Fruit fly (Drosophila melanogaster): Measurements from ENCODE around the gene CG1824.

The CG1824 gene

DNA sequence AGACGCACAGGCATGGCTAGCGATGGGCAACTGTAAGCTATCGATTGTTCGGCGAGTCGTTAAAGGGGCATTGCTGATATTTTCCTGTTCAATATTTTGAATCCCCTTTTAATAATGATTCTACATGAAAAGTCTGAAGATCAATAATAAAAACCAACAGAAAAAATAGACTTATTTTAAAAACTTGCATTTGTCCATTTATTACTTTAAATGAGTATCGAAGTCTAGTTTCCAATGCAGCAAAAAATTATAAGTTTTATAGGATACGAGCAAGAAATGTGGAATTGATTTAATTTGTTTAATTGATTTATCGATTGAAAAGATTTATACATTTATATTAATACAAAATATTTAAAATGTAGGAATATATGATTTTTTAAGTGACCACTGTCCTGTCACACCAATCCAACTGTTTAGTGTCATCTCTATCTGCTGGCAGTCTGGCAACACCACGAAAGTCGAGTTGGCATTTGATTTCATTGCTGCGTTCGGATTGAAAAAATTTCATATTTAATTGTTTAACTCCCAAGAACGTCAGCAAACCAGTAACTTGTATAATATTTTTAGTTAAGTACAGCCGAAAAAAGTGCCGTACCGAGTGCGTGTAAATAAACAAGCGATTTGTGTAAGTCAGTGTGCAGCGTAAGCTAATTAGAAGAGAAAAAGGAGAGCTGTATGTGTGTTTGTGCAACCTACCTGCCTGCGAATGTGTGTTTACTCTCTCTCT lies at the start of gene CG1824, which contains the start of gene Sec16:
TSS of gene CG1824 (minus strand) at position 15 of the 727 bp plus-strand sequence.
TSS of gene Sec16 (plus strand) at position 438 of the 727 bp plus-strand sequence.
- TF ChIP-seq CG17801 (GFP tag; optimal IDR thresholded peaks at IDR 0.05; ENCODE audit: partially characterized antibody), result no peak

DNA sequence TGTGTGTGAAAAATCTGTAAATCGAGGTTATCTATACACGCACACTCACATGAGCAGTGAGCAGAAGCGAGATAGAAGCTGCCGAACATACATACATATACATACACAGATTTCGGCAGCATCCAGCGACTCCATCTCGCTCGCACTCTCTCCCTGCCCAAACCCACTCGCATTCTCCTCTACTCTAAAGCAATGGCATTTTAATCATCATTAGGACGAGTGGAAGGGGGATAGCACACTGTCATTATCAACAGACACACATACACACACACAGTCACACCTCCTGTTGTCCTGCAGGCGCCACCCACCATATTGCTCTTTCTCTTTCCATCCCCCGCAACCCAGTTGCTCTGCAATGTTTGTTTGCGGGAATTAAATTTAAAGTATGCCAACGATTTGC lies 38.6 kb upstream of the CG1824 start:
- no peak for TF ChIP-seq CG17801 (GFP tag; optimal IDR thresholded peaks at IDR 0.05; ENCODE audit: partially characterized antibody)

DNA sequence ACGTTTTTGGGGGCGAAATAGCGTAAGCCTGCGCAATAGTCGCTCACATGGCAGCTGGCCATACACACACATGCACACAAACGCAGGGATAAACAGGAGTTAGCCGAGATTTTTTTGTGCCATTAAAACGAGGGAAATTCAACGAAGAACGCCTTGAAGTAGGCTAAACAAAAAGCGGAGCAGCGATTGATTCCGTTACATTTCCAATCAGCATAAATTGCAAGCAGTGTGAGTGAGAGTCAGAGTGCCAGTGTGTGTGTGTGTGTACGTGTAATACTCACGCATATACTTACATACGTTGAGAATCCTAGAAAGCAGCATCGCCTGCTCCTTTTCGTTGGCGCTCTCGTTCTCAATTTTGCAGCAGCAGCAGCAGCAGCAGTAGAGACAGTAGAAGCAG lies 37.8 kb upstream of the CG1824 start:
- no peak for TF ChIP-seq CG17801 (GFP tag; optimal IDR thresholded peaks at IDR 0.05; ENCODE audit: partially characterized antibody)

DNA sequence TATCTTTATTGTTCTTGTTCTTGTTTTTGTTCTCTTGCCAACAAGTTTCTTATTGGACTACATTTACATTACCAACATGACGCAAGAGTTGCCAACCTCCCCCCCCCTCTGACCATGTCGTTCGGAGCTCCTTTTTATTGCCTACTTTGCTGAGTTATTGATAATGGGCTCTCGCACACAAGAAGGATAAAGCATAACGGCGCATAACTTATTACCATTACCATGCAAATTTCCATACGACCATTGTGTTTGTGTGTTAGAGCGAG lies 36.7 kb upstream of the CG1824 start:
- TF ChIP-seq CG17801 (GFP tag; optimal IDR thresholded peaks at IDR 0.05; ENCODE audit: partially characterized antibody), result no peak

DNA sequence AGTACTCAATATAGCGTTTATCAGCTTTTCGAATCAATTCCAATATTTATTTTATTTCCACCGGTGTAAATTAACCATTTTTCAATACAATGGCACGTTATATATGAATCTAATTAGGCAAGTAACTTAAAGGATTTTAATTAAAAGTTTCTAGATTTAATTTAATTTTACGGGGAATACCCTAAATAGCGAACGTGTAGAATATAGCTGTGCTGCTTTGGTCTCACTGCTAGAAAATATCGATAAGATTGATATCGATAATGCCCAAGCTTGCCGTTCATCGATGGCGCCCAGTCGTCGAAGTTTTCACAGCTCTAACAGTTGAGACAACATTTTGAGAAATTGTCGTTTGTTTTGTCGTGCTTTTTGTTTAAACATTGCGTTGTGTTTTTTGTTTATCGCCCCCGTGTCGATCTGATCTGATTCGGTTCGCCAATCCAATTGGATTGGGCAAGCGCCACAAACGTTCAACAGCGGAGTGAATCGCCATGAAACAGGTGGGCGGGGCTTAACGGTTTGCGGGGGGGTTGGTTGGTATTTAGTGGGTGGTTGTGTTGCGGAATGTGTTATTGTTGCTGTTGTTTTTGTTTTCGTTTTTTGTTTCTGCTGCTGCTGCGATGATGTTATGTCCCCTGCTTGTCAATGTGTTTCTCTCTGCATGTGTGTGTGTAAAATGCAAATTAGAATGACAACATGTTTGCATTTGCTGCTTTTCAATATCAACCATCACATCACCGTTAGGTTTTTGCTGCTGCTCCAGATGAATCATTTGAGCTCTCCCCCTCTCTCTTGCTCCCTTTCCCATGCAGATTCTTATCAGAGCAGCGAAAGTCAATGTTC lies 36.1 kb upstream of the CG1824 start, which contains the start of gene Tomosyn:
TSS of gene Tomosyn (plus strand) at position 289 of the 840 bp plus-strand sequence.
- TF ChIP-seq CG17801 (GFP tag; optimal IDR thresholded peaks at IDR 0.05; ENCODE audit: partially characterized antibody), result peak; percentile 27

DNA sequence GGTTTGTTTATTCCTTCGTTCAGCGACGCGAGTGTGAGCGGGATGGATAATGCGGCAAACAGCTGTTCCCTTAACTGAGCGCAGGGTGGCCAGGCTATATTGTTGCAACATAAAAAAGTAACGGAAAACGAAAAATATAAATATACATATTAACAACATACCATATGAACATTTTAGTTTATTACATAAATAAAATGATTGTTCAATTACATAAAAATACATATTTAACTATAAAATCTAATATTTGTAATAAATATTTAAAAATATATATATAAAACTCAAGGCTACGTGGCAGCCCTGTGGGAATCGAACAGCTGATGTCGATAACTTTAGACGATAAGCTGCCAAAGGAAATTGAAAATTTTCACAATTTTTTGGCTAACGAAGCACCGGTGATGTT lies 34.1 kb upstream of the CG1824 start, which contains the start of the genes Aven and CG2540:
TSS of gene Aven (minus strand) at position 77 of the 400 bp plus-strand sequence.
TSS of gene CG2540 (plus strand) at position 315 of the 400 bp plus-strand sequence.
- peak; percentile 94 for TF ChIP-seq CG17801 (GFP tag; optimal IDR thresholded peaks at IDR 0.05; ENCODE audit: partially characterized antibody)

DNA sequence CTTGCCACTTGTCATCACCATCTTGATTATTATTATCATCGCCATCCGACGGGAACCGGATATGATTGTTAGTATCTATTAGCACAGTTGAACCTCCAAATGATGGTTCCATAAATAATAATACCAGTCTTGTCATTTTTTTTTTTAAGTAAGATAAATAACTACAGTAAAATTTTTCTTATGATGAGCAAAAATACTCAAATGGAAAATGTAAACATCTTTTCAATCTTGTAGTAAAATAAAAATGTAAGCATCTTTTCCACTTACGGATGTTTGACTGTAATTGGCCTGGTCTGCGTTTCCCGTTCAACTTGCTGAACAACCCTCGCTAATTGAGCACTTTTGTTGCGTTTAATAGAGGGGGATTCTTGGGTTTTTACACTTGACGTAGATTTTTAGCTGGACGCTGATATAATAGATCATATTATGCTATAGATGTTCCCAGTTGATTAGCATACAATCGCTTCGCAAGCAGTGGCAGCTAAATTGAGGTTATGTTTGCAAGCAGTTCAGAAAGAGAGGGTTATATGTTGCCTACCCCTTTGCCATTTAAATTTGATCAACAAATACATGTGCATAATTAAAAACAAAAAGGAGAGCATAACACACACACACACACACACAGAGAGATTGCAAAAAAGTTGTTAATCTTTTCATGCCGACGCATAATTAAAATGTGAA lies 30.3 kb upstream of the CG1824 start:
- no peak for TF ChIP-seq CG17801 (GFP tag; optimal IDR thresholded peaks at IDR 0.05; ENCODE audit: partially characterized antibody)

DNA sequence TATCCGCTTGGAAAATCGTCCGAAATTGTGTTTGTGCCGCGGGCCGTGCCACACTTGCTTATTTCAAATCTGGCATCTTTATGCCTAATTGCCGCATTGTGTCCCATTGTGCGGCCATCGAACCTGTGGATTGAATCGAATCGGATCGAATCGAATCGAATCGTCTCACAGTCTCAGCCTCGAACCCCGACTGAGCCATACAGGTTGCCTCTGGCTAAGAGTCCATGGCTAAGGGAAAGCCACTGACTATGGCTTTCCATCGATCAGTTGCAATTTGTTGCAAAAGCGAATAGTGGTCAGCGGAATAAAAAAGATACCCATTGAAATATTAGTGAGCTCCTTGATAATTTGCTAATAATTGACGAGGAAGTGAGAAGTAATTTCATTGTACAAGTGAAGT lies 28.6 kb upstream of the CG1824 start, which contains the start of gene CG15728:
TSS of gene CG15728 (plus strand) at position 301 of the 400 bp plus-strand sequence.
- TF ChIP-seq CG17801 (GFP tag; optimal IDR thresholded peaks at IDR 0.05; ENCODE audit: partially characterized antibody), result no peak

DNA sequence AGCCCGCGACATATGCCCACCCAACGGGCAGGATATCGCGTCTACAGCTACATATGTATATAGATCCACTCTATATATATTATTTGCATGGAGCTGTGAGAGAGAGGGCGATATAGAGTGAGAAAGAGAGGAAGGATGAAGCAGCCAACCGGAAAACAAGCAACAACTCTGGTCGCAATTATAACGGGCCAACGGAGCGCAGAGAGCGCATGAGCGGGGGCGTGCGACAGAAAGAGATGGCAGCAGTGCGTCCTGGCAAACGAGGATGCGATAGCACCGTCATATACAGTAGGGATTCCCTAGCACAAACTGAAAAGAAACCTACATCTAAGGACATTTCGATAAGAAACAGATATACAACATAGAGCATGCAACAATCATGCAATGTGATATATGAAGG lies 26.2 kb upstream of the CG1824 start:
- no peak for TF ChIP-seq CG17801 (GFP tag; optimal IDR thresholded peaks at IDR 0.05; ENCODE audit: partially characterized antibody)

DNA sequence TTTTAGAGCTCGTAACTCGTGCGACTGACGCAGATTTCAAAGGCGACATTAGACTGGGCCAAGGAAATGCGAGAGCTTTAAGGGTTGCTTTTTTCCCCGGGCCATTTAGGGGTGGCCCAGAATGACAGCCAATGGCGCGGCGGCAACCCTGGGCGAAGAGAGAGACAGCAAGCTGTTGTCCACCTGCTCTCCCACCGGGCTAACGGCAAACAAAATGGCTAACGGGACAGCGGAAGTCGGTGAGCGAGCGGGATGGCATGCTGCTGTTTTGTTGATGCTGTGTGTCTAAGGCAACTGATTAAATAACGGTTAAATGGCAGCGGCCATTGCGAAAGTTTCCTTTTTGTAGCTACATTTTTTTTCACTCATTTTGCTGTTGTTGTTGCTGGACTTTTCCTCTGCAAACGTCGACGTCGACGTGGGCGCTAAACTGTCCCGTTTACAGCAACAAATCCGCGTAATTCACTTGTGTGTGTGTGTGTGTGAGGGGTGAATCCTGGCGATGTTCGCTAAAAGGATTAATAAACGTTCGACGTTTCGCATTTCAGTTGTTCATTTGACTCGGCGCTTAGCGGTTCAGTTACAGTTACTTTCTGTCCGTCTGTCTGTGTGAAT lies 20.4 kb upstream of the CG1824 start, which contains the start of gene CG11085:
TSS of gene CG11085 (plus strand) at position 565 of the 615 bp plus-strand sequence.
- TF ChIP-seq CG17801 (GFP tag; optimal IDR thresholded peaks at IDR 0.05; ENCODE audit: partially characterized antibody), result no peak

DNA sequence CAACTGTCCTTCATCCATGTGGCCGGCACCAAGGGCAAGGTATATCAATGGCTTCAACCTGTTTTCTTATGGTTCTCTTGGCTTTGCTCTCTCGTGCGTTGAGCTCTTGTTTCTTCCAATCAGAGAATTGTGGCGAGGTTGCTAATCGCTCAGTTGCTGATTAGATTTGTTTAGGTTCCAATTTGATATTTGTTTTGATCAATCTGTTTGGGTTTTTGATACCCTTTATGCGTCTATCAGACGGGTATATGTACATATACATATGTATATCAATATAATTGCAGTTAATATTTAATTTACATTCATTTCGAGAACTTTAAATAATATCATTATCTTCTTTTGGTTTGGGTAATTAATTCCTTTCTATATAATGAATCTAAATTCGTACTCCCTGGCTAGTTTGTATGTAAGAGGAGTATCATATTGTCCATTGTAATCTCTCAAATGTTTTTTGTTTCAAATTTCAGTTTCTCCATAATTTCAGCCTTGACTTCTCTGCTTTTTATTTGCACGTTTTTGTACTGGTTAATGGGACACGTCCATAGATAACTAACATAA lies 17.9 kb upstream of the CG1824 start:
- no peak for TF ChIP-seq CG17801 (GFP tag; optimal IDR thresholded peaks at IDR 0.05; ENCODE audit: partially characterized antibody)

DNA sequence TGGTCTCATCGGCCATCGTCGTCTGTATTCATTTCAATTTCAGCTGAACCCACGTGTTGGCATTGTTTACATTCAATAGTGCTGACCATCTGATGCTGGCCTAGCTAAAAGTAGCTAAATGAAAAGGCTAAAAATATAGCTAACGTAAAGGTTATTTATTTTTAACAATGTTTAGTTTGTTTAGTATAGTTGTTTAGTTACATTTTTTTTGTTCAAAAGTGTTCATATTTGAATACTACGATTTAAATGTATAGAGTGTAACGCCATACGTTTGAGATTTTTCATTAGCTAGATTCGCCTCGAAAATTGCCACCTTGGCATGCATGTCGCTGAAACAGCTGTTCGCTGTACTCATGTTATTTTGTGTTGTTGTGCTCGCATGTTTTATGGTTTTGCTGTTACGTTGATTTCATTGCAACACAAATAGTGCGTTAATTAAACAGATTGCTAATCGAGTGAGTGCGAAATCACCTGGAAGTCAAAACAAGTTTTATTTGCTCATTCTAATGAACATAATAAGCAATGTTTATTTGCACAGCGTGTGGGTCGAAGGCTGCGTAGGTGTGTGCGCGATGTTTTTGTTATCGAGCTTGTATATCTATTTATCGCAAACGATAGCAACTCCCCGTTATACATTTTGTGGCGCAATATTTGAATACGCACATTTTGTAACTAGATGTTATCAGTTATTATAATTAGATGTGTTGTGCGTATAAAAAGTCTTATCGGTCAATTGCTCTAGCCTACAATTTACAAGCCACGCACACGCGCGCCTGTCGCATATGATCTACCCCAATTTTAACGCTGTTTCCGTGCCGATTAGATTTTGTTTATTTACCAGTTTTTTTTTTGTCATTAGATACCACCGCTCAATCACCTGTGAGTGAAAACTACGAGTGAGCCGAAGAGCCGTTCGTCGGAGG lies 16.4 kb upstream of the CG1824 start, which contains the start of the genes CG1463 and Fpgs1:
TSS of gene CG1463 (minus strand) at position 132 of the 923 bp plus-strand sequence.
TSS of gene Fpgs1 (plus strand) at position 332 of the 923 bp plus-strand sequence.
- TF ChIP-seq CG17801 (GFP tag; optimal IDR thresholded peaks at IDR 0.05; ENCODE audit: partially characterized antibody), result peak; percentile 58

Data from ovary, adult (tissue).